Worm (Caenorhabditis elegans): ENCODE measurements around the gene srh-44.

DNA sequence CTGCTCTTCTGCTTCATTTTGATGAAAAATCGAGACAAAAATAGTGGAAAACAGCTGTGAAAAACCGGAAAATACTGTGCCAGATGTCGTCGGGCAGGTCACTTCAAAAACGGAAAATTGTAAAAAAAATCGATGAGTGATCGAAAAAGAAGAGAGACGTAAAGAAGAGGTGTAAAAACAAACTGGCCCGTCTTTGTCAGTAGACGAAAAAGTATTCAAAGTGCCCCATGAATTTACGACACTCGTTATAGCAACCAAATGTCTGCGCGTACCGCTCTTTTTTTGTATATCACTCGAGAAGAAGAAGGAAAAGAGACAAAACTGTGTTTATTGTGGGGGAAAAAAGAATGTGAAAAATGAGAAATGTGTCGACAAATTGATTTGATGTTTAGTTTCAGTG lies 29.7 kb upstream of the srh-44 start, which contains the start of gene twk-5:
- no peak for TF ChIP-seq fkh-10 (GFP tag; optimal IDR thresholded peaks at IDR 0.05)
- no peak for TF ChIP-seq unc-39 (tag; optimal IDR thresholded peaks at IDR 0.05)
- TF ChIP-seq lin-15B (tag; optimal IDR thresholded peaks at IDR 0.05): no peak
- TF ChIP-seq pqm-1 (tag; optimal IDR thresholded peaks at IDR 0.05): no peak
- TF ChIP-seq unc-62 (GFP tag; optimal IDR thresholded peaks at IDR 0.05 in 1 of 2): no peak
- no peak for TF ChIP-seq unc-62 (tag; optimal IDR thresholded peaks at IDR 0.05)
- no peak for TF ChIP-seq nhr-25 (tag; optimal IDR thresholded peaks at IDR 0.05; ENCODE audit: borderline replicate concordance, insufficient read depth)
- TF ChIP-seq T26A8.4 (GFP tag; IDR thresholded peaks at IDR 0.05): no peak
- TF ChIP-seq nhr-102 (tag; optimal IDR thresholded peaks at IDR 0.05): no peak
- no peak for TF ChIP-seq aha-1 (tag)
- TF ChIP-seq aly-2 (tag; optimal IDR thresholded peaks at IDR 0.05): no peak
- no peak for TF ChIP-seq pha-4 (GFP tag; IDR thresholded peaks at IDR 0.05)
- no peak for TF ChIP-seq pha-4 (tag; optimal IDR thresholded peaks at IDR 0.05)
- TF ChIP-seq spr-1 (tag; optimal IDR thresholded peaks at IDR 0.05): no peak
- TF ChIP-seq mdl-1 (tag; optimal IDR thresholded peaks at IDR 0.05): no peak
